Worm (Caenorhabditis elegans): ENCODE measurements around the gene acl-7.

- no peak for TF ChIP-seq nhr-76 (tag; optimal IDR thresholded peaks at IDR 0.05)
- TF ChIP-seq ceh-43 (GFP tag; optimal IDR thresholded peaks at IDR 0.05), result no peak
Observed at ce11 chrII:12816412-12817146, at the start of gene acl-7.

All from whole organism, mixed stage, embryonic.